Fruit fly (Drosophila melanogaster) whole organism, embryonic: ENCODE data around the gene CG5697.

Experiments
- Abd-B ChIP-seq: fragments of 200-800 bp; sonication (Bioruptor generic); optimal IDR thresholded peaks from 2 replicates; lab custom pipeline; 2018; ENCODE audit warnings: missing biosample characterization, mild to moderate bottlenecking, missing genetic modification characterization, moderate library complexity
- CG10274 ChIP-seq: fragments of 200-800 bp; sonication (Bioruptor generic); optimal IDR thresholded peaks from 3 replicates; lab custom pipeline; 2017; ENCODE audit warnings: missing biosample characterization, mild to moderate bottlenecking, missing genetic modification characterization
- CG10979 ChIP-seq: fragments of 200-800 bp; sonication (Bioruptor generic); optimal IDR thresholded peaks from 2 replicates; lab custom pipeline; 2018; ENCODE audit warnings: missing biosample characterization, mild to moderate bottlenecking, missing genetic modification characterization, moderate library complexity
- CG12659 ChIP-seq: fragments of 200-800 bp; sonication (Bioruptor generic); optimal IDR thresholded peaks from 3 replicates; lab custom pipeline; 2017; ENCODE audit warnings: mild to moderate bottlenecking, missing biosample characterization, missing genetic modification reagents, missing genetic modification characterization
- CG17568 ChIP-seq: fragments of 200-800 bp; sonication (Bioruptor generic); optimal IDR thresholded peaks from 2 replicates; lab custom pipeline; 2018; ENCODE audit warnings: missing biosample characterization, mild to moderate bottlenecking, missing genetic modification characterization, moderate library complexity
- CG17802 ChIP-seq: fragments of 200-800 bp; sonication (Bioruptor generic); optimal IDR thresholded peaks from 2 replicates; lab custom pipeline; 2018; ENCODE audit warnings: missing biosample characterization, mild to moderate bottlenecking, missing genetic modification characterization, moderate library complexity
- CG17912 ChIP-seq: fragments of 200-800 bp; sonication (Bioruptor generic); optimal IDR thresholded peaks from 2 replicates; lab custom pipeline; 2018; ENCODE audit warnings: missing biosample characterization, mild to moderate bottlenecking, missing genetic modification characterization
- CG3163 ChIP-seq: fragments of 200-800 bp; sonication (Bioruptor generic); optimal IDR thresholded peaks from 3 replicates; lab custom pipeline; 2016; ENCODE audit warnings: missing biosample characterization, missing genetic modification characterization
- CG3281 ChIP-seq: fragments of 200-800 bp; sonication (Bioruptor generic); optimal IDR thresholded peaks from 3 replicates; lab custom pipeline; 2017; ENCODE audit warnings: missing biosample characterization, mild to moderate bottlenecking, missing genetic modification characterization
- CG33213 ChIP-seq: fragments of 200-800 bp; sonication (Bioruptor generic); optimal IDR thresholded peaks from 3 replicates; lab custom pipeline; 2016; ENCODE audit warnings: missing biosample characterization, missing genetic modification characterization
- CG34224 ChIP-seq: fragments of 200-800 bp; sonication (Bioruptor generic); IDR thresholded peaks from 3 replicates; pipeline ENCODE4 v1.3.6; 2022; ENCODE audit warnings: missing biosample characterization, missing genetic modification characterization; ENCODE audit not compliant: partially characterized antibody
- CG3995 ChIP-seq: fragments of 200-800 bp; sonication (Bioruptor generic); optimal IDR thresholded peaks from 3 replicates; lab custom pipeline; 2016; ENCODE audit warnings: missing biosample characterization, missing genetic modification characterization
- CG4424 ChIP-seq: fragments of 200-800 bp; sonication (Bioruptor generic); optimal IDR thresholded peaks from 3 replicates; lab custom pipeline; 2016; ENCODE audit warnings: missing biosample characterization, missing genetic modification characterization
- CG4707 ChIP-seq: fragments of 200-800 bp; sonication (Bioruptor generic); optimal IDR thresholded peaks from 2 replicates; lab custom pipeline; 2018; ENCODE audit warnings: missing biosample characterization, mild to moderate bottlenecking, missing genetic modification characterization, moderate library complexity
- CG7556 ChIP-seq: fragments of 200-800 bp; sonication (Bioruptor generic); optimal IDR thresholded peaks from 2 replicates; lab custom pipeline; 2017; ENCODE audit warnings: missing biosample characterization, mild to moderate bottlenecking, missing genetic modification characterization
- CG7786 ChIP-seq: fragments of 200-800 bp; sonication (Bioruptor generic); optimal IDR thresholded peaks from 2 replicates; lab custom pipeline; 2016; ENCODE audit warnings: missing biosample characterization, missing genetic modification characterization
- CG8359 ChIP-seq: fragments of 200-800 bp; sonication (Bioruptor generic); optimal IDR thresholded peaks from 2 replicates; lab custom pipeline; 2017; ENCODE audit warnings: missing biosample characterization, mild to moderate bottlenecking, missing genetic modification characterization, borderline replicate concordance
- D ChIP-seq, 2 experiments: fragments of 200-800 bp in 1 of 2; fragments of >200 bp in 1 of 2; sonication (Bioruptor generic) in 1 of 2; optimal IDR thresholded peaks; 2 replicates in 1 of 2; 3 replicates in 1 of 2; lab custom pipeline; 2017; ENCODE audit warnings: mild to moderate bottlenecking in 1 of 2, missing biosample characterization in 1 of 2, missing genetic modification characterization in 1 of 2, missing genetic modification reagents in 1 of 2
- Dfd ChIP-seq, 2 experiments: fragments of >200 bp; optimal IDR thresholded peaks; 2 replicates each; lab custom pipeline; 2017; ENCODE audit warnings: missing biosample characterization in 2 of 2, missing genetic modification characterization in 2 of 2
- Dip2 ChIP-seq: fragments of 200-800 bp; sonication (Bioruptor generic); IDR thresholded peaks from 2 replicates; pipeline ENCODE4 v1.3.6; 2022; ENCODE audit warnings: missing biosample characterization, missing genetic modification characterization
- HHEX ChIP-seq: fragments of 200-800 bp; sonication (Bioruptor generic); optimal IDR thresholded peaks from 3 replicates; lab custom pipeline; 2017; ENCODE audit warnings: missing biosample characterization, mild to moderate bottlenecking, missing genetic modification characterization, missing genetic modification reagents
- Hand ChIP-seq: fragments of 200-800 bp; sonication (Bioruptor generic); optimal IDR thresholded peaks from 2 replicates; lab custom pipeline; 2017; ENCODE audit warnings: mild to moderate bottlenecking, missing biosample characterization, missing genetic modification reagents, missing genetic modification characterization
- Hmx ChIP-seq: fragments of 200-800 bp; sonication (Bioruptor generic); optimal IDR thresholded peaks from 2 replicates; lab custom pipeline; 2016; ENCODE audit warnings: missing biosample characterization, missing genetic modification characterization
- Opbp ChIP-seq: fragments of 200-800 bp; sonication (Bioruptor generic); IDR thresholded peaks from 3 replicates; pipeline ENCODE4 v1.3.6; 2022; ENCODE audit warnings: missing biosample characterization, missing genetic modification characterization; ENCODE audit not compliant: partially characterized antibody
- PHDP ChIP-seq: fragments of 200-800 bp; sonication (Bioruptor generic); optimal IDR thresholded peaks from 3 replicates; lab custom pipeline; 2018; ENCODE audit warnings: missing biosample characterization, mild to moderate bottlenecking, missing genetic modification characterization, moderate library complexity
- Rfx ChIP-seq: fragments of 200-800 bp; sonication (Bioruptor generic); IDR thresholded peaks from 2 replicates; pipeline ENCODE4 v1.3.6; 2022; ENCODE audit warnings: missing biosample characterization, missing genetic modification characterization
- Side ChIP-seq: fragments of 200-800 bp; sonication (Bioruptor generic); optimal IDR thresholded peaks from 2 replicates; lab custom pipeline; 2016; ENCODE audit warnings: missing biosample characterization, missing genetic modification characterization
- Stat92E ChIP-seq, 3 experiments: fragments of >200 bp in 2 of 3; fragments of 200-800 bp in 1 of 3; sonication (Bioruptor generic) in 1 of 3; optimal IDR thresholded peaks; 2 replicates each; lab custom pipeline; 2017 to 2019; ENCODE audit warnings: missing biosample characterization in 3 of 3, missing genetic modification characterization in 3 of 3, mild to moderate bottlenecking in 1 of 3, moderate library complexity in 1 of 3
- ac ChIP-seq: fragments of 200-800 bp; sonication (Bioruptor generic); optimal IDR thresholded peaks from 3 replicates; lab custom pipeline; 2017; ENCODE audit warnings: missing biosample characterization, mild to moderate bottlenecking, missing genetic modification characterization
- bsh ChIP-seq, 2 experiments: fragments of 200-800 bp; sonication (Bioruptor generic); optimal IDR thresholded peaks; 2 replicates each; lab custom pipeline; 2017 to 2018; ENCODE audit warnings: mild to moderate bottlenecking in 2 of 2, missing biosample characterization in 2 of 2, missing genetic modification characterization in 2 of 2, moderate library complexity in 1 of 2
- cad ChIP-seq: fragments of >200 bp; optimal IDR thresholded peaks from 2 replicates; lab custom pipeline; 2017; ENCODE audit warnings: missing biosample characterization, missing genetic modification characterization
- chinmo ChIP-seq: fragments of 200-800 bp; sonication (Bioruptor generic); IDR thresholded peaks from 4 replicates; pipeline ENCODE4 v1.3.6; 2022; ENCODE audit warnings: missing biosample characterization, missing genetic modification characterization; ENCODE audit not compliant: partially characterized antibody
- cwo ChIP-seq: fragments of 200-800 bp; sonication (Bioruptor generic); optimal IDR thresholded peaks from 3 replicates; lab custom pipeline; 2017; ENCODE audit warnings: missing biosample characterization, missing genetic modification characterization, mild to moderate bottlenecking, moderate library complexity, missing genetic modification reagents
- dmrt99B ChIP-seq: fragments of 200-800 bp; sonication (Bioruptor generic); optimal IDR thresholded peaks from 2 replicates; lab custom pipeline; 2018; ENCODE audit warnings: missing biosample characterization, mild to moderate bottlenecking, missing genetic modification characterization, moderate library complexity
- en ChIP-seq: fragments of 200-800 bp; sonication (Bioruptor generic); optimal IDR thresholded peaks from 2 replicates; lab custom pipeline; 2016; ENCODE audit warnings: missing biosample characterization, missing genetic modification characterization
- exex ChIP-seq: fragments of 200-800 bp; sonication (Bioruptor generic); optimal IDR thresholded peaks from 4 replicates; lab custom pipeline; 2018; ENCODE audit warnings: missing biosample characterization, mild to moderate bottlenecking, missing genetic modification characterization, moderate library complexity
- grn ChIP-seq: fragments of 200-800 bp; sonication (Bioruptor generic); optimal IDR thresholded peaks from 3 replicates; lab custom pipeline; 2017; ENCODE audit warnings: missing biosample characterization, missing genetic modification characterization
- hkb ChIP-seq, 2 experiments: fragments of 200-800 bp in 1 of 2; fragments of >200 bp in 1 of 2; sonication (Bioruptor generic) in 1 of 2; IDR thresholded peaks in 1 of 2; optimal IDR thresholded peaks in 1 of 2; 2 replicates each; pipeline versions ENCODE4 v1.3.6 to Lab custom; 2017 to 2022; ENCODE audit warnings: missing biosample characterization in 1 of 2, missing genetic modification characterization in 1 of 2
- jing ChIP-seq: fragments of 200-800 bp; sonication (Bioruptor generic); optimal IDR thresholded peaks from 2 replicates; lab custom pipeline; 2018; ENCODE audit warnings: missing biosample characterization, mild to moderate bottlenecking, missing genetic modification characterization
- ken ChIP-seq: fragments of 200-800 bp; sonication (Bioruptor generic); IDR thresholded peaks from 3 replicates; pipeline ENCODE4 v1.3.6; 2022; ENCODE audit warnings: missing biosample characterization, missing genetic modification characterization
- lola ChIP-seq, 3 experiments: fragments of >200 bp in 2 of 3; fragments of 200-800 bp in 1 of 3; sonication (Bioruptor generic) in 1 of 3; optimal IDR thresholded peaks; 2 replicates each; lab custom pipeline; 2017 to 2019; ENCODE audit warnings: missing biosample characterization in 3 of 3, missing genetic modification characterization in 3 of 3, mild to moderate bottlenecking in 1 of 3, moderate library complexity in 1 of 3
- onecut ChIP-seq: fragments of 200-800 bp; sonication (Bioruptor generic); IDR thresholded peaks from 2 replicates; pipeline ENCODE4 v1.3.6; 2022; ENCODE audit warnings: missing biosample characterization, missing genetic modification characterization
- ranshi ChIP-seq: fragments of 200-800 bp; sonication (Bioruptor generic); IDR thresholded peaks from 2 replicates; pipeline ENCODE4 v1.3.6; 2022; ENCODE audit warnings: missing biosample characterization, missing genetic modification characterization
- sd ChIP-seq: fragments of 200-800 bp; sonication (Bioruptor generic); optimal IDR thresholded peaks from 3 replicates; lab custom pipeline; 2018; ENCODE audit warnings: missing biosample characterization, mild to moderate bottlenecking, missing genetic modification characterization, moderate library complexity
- sob ChIP-seq: fragments of 200-800 bp; sonication (Bioruptor generic); IDR thresholded peaks from 2 replicates; pipeline ENCODE4 v1.3.6; 2022; ENCODE audit warnings: missing biosample characterization, missing genetic modification characterization
- sug ChIP-seq: fragments of 200-800 bp; optimal IDR thresholded peaks from 2 replicates; lab custom pipeline; 2019; ENCODE audit warnings: missing biosample characterization, mild to moderate bottlenecking, missing genetic modification characterization, moderate library complexity
- z ChIP-seq: fragments of 200-800 bp; sonication (Bioruptor generic); IDR thresholded peaks from 3 replicates; pipeline ENCODE4 v1.3.6; 2022; ENCODE audit warnings: missing biosample characterization, missing genetic modification characterization

The CG5697 gene

DNA sequence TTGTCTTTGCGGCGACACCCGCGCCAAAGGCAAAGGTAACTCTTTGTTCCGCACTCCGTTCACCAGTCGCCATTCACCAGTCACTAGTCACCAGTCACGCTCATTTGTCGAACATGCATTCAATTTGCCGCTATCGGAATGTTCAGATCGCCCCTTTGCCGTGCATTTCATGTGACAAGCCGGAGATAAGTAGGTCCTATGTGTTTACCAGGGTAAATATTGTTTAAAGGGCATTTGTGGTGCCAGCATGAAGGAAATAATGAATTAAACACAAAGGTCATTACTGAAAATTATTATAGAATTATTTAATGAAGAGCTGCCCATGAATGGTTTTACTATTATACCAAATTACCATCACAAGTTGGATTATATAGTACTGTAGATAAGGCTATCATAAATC is 14.6 kb upstream of the CG5697 start (continued):
- peak; percentile 7 for TF ChIP-seq CG8359 (GFP tag; lab: Kevin White, UChicago)
- TF ChIP-seq CG12659 = no peak
- TF ChIP-seq CG4707 (GFP tag; lab: Kevin White, UChicago) = peak; percentile 23

- TF ChIP-seq cad (GFP tag; lab: Kevin White, UChicago) (no peak), CG17912 (GFP tag; lab: Kevin White, UChicago) (no peak), CG10274 (GFP tag; lab: Kevin White, UChicago) (no peak), CG3163 (GFP tag; lab: Kevin White, UChicago) (no peak), CG17802 (tag; lab: Kevin White, UChicago) (no peak), CG10979 (no peak), CG4424 (GFP tag; lab: Kevin White, UChicago) (no peak), z (no peak), exex (tag; lab: Kevin White, UChicago) (peak; percentile 78), en (GFP tag; lab: Kevin White, UChicago) (no peak), CG33213 (no peak), sug (tag; lab: Kevin White, UChicago) (peak; percentile 54), onecut (GFP tag; lab: Robert Waterston, UW) (no peak), CG17568 (no peak), PHDP (no peak), ac (GFP tag; lab: Kevin White, UChicago) (no peak), grn (GFP tag; lab: Kevin White, UChicago) (peak; percentile 43), CG34224 (GFP tag; lab: Robert Waterston, UW) (no peak), sd (tag; lab: Kevin White, UChicago) (peak; percentile 2), bsh (GFP tag; optimal IDR thresholded peaks at IDR 0.05; lab: Kevin White, UChicago) (no peak), Opbp (no peak), HHEX (no peak), CG7786 (GFP tag; lab: Kevin White, UChicago) (no peak), Stat92E (GFP tag; optimal IDR thresholded peaks at IDR 0.05; lab: Kevin White, UChicago) (no peak), Side (GFP tag; lab: Kevin White, UChicago) (no peak), CG3281 (GFP tag; lab: Kevin White, UChicago) (peak; percentile 2), jing (GFP tag; lab: Kevin White, UChicago) (no peak), Rfx (GFP tag; lab: Robert Waterston, UW) (no peak), Hmx (GFP tag; lab: Kevin White, UChicago) (no peak), sob (GFP tag; lab: Robert Waterston, UW) (no peak), Dfd (GFP tag; optimal IDR thresholded peaks at IDR 0.05; lab: Kevin White, UChicago) (no peak), CG3995 (no peak), Abd-B (GFP tag; lab: Kevin White, UChicago) (no peak), ken (no peak), Hand (GFP tag; lab: Kevin White, UChicago) (no peak), CG7556 (no peak), chinmo (GFP tag; lab: Robert Waterston, UW) (0 out of 4 replicates have a peak, but pooled peaks have one; percentile 33), hkb (optimal IDR thresholded peaks at IDR 0.05; lab: Kevin White, UChicago) (no peak), hkb (GFP tag; IDR thresholded peaks at IDR 0.05; lab: Robert Waterston, UW) (no peak), lola (GFP tag; optimal IDR thresholded peaks at IDR 0.05; lab: Kevin White, UChicago) (no peak), cwo (GFP tag; lab: Kevin White, UChicago) (peak; percentile 89), ranshi (GFP tag; lab: Robert Waterston, UW) (no peak), D (optimal IDR thresholded peaks at IDR 0.05; lab: Kevin White, UChicago) (no peak), D (GFP tag; optimal IDR thresholded peaks at IDR 0.05; lab: Kevin White, UChicago) (no peak), Dip2 (no peak), dmrt99B (no peak)
These were observed 8.8 kb upstream of the CG5697 start, which contains the start of gene Alp5 for dm6 chr3R:21006967-21007366. Gene Alp5, minus strand, starts transcription at chr3R:21006990.
